Fruit fly (Drosophila melanogaster) whole organism, adult: Measurements from ENCODE around the gene Iru.
A peak's percentile ranks its signal among the peaks of the same experiment; 100 is the strongest.

ENCODE experiments used
- CG11617 ChIP-seq: fragments of 200-800 bp; sonication (Bioruptor generic); optimal IDR thresholded peaks from 2 replicates; lab custom pipeline; 2017; ENCODE audit warnings: mild to moderate bottlenecking, missing biosample characterization, missing genetic modification reagents, missing genetic modification characterization
- CG12768 ChIP-seq: fragments of 200-800 bp; sonication (Bioruptor generic); optimal IDR thresholded peaks from 2 replicates; lab custom pipeline; 2017; ENCODE audit warnings: missing biosample characterization, missing genetic modification characterization, mild to moderate bottlenecking, moderate library complexity, missing genetic modification reagents
- CG14711 ChIP-seq: fragments of 200-800 bp; sonication (Bioruptor generic); optimal IDR thresholded peaks from 2 replicates; lab custom pipeline; 2018; ENCODE audit warnings: missing biosample characterization, mild to moderate bottlenecking, missing genetic modification characterization, moderate library complexity
- CG1620 ChIP-seq: fragments of 200-800 bp; sonication (Bioruptor generic); optimal IDR thresholded peaks from 2 replicates; lab custom pipeline; 2016; ENCODE audit warnings: missing biosample characterization, missing genetic modification characterization
- CG33017 ChIP-seq: fragments of 200-800 bp; sonication (Bioruptor generic); optimal IDR thresholded peaks from 2 replicates; lab custom pipeline; 2018; ENCODE audit warnings: missing biosample characterization, mild to moderate bottlenecking, missing genetic modification characterization, moderate library complexity
- CG5204 ChIP-seq: fragments of 200-800 bp; sonication (Bioruptor generic); optimal IDR thresholded peaks from 2 replicates; lab custom pipeline; 2016; ENCODE audit warnings: missing biosample characterization, missing genetic modification characterization
- CG7045 ChIP-seq: fragments of 200-800 bp; sonication (Bioruptor generic); optimal IDR thresholded peaks from 2 replicates; lab custom pipeline; 2017; ENCODE audit warnings: missing biosample characterization, mild to moderate bottlenecking, missing genetic modification characterization
- CG7101 ChIP-seq: fragments of 200-800 bp; sonication (Bioruptor generic); optimal IDR thresholded peaks from 2 replicates; lab custom pipeline; 2018; ENCODE audit warnings: missing biosample characterization, mild to moderate bottlenecking, missing genetic modification characterization, moderate library complexity
- Clk ChIP-seq: fragments of 200-800 bp; sonication (Bioruptor generic); optimal IDR thresholded peaks from 2 replicates; lab custom pipeline; 2017; ENCODE audit warnings: missing biosample characterization, missing genetic modification characterization
- Crg-1 ChIP-seq: fragments of 200-800 bp; sonication (Bioruptor generic); optimal IDR thresholded peaks from 2 replicates; lab custom pipeline; 2016; ENCODE audit warnings: missing biosample characterization, missing genetic modification characterization
- Hr96 ChIP-seq: fragments of 200-800 bp; sonication (Bioruptor generic); optimal IDR thresholded peaks from 2 replicates; lab custom pipeline; 2016; ENCODE audit warnings: missing biosample characterization, missing genetic modification characterization
- Mnt ChIP-seq: fragments of 200-800 bp; sonication (Bioruptor generic); optimal IDR thresholded peaks from 2 replicates; lab custom pipeline; 2016; ENCODE audit warnings: missing biosample characterization, mild to moderate bottlenecking, missing genetic modification characterization
- bab1 ChIP-seq: fragments of 200-800 bp; sonication (Bioruptor generic); optimal IDR thresholded peaks from 3 replicates; lab custom pipeline; 2019; ENCODE audit warnings: missing biosample characterization, mild to moderate bottlenecking, missing genetic modification characterization, moderate library complexity
- cic ChIP-seq: fragments of 200-800 bp; sonication (Bioruptor generic); optimal IDR thresholded peaks from 2 replicates; lab custom pipeline; 2017; ENCODE audit warnings: missing biosample characterization, mild to moderate bottlenecking, missing genetic modification characterization, moderate library complexity
- cnc ChIP-seq, 2 experiments: fragments of >200 bp; optimal IDR thresholded peaks; 2 replicates each; lab custom pipeline; 2017
- kay ChIP-seq: fragments of 200-800 bp; sonication (Bioruptor generic); peaks from one replicate; lab custom pipeline; 2016; ENCODE audit warnings: missing biosample characterization, missing genetic modification characterization, borderline replicate concordance
- ovo ChIP-seq: fragments of 200-800 bp; sonication (Bioruptor generic); optimal IDR thresholded peaks from 2 replicates; lab custom pipeline; 2016; ENCODE audit warnings: missing biosample characterization, missing genetic modification characterization
- pad ChIP-seq: fragments of 200-800 bp; sonication (Bioruptor generic); optimal IDR thresholded peaks from 3 replicates; lab custom pipeline; 2017; ENCODE audit warnings: missing biosample characterization, missing genetic modification characterization, mild to moderate bottlenecking, moderate library complexity, missing genetic modification reagents
- tj ChIP-seq: fragments of 200-800 bp; sonication (Bioruptor generic); optimal IDR thresholded peaks from 3 replicates; lab custom pipeline; 2017; ENCODE audit warnings: missing biosample characterization, mild to moderate bottlenecking, missing genetic modification characterization, moderate library complexity
- toe ChIP-seq: fragments of 200-800 bp; sonication (Bioruptor generic); optimal IDR thresholded peaks from 2 replicates; lab custom pipeline; 2016; ENCODE audit warnings: missing biosample characterization, missing genetic modification characterization

Gene Iru

DNA sequence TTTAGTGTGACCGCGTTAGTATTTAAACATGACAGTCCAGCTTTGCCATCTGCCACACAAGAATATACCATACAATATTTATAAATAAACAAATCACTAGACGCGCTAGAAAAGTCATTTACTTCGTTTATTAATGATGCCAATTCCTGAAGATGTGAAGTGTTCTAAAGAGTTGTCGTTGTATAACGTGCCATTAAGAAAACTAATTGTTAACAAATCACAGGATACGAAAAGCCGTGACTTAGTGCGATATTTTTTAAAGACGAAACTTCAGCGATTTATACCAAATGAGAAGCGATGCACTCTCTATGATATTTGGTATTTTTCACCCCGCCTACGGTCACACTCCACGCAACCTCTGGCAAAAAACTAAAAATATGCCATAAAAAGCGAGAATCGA, 33.2 kb downstream of the Iru start, which contains the start of gene neur:
Gene neur, minus strand, starts transcription at position 24 of the 400 bp plus-strand sequence.
- TF ChIP-seq Mnt (GFP tag; lab: Kevin White, UChicago) (peak; percentile 42), CG5204 (GFP tag; lab: Kevin White, UChicago) (no peak), cnc (optimal IDR thresholded peaks at IDR 0.05; lab: Kevin White, UChicago) (no peak), kay (no peak), CG33017 (tag; lab: Kevin White, UChicago) (no peak), bab1 (GFP tag; lab: Kevin White, UChicago) (peak; percentile 69), CG1620 (peak; percentile 51), CG7045 (GFP tag; lab: Kevin White, UChicago) (peak; percentile 39), CG11617 (GFP tag; lab: Kevin White, UChicago) (peak; percentile 14), tj (GFP tag; lab: Kevin White, UChicago) (peak; percentile 34), CG7101 (tag; lab: Kevin White, UChicago) (peak; percentile 3), CG14711 (tag; lab: Kevin White, UChicago) (peak; percentile 7), Clk (GFP tag; lab: Kevin White, UChicago) (no peak), pad (GFP tag; lab: Kevin White, UChicago) (peak; percentile 50), CG12768 (GFP tag; lab: Kevin White, UChicago) (no peak), Hr96 (GFP tag; lab: Kevin White, UChicago) (no peak), cic (GFP tag; lab: Kevin White, UChicago) (peak; percentile 46), Crg-1 (GFP tag; lab: Kevin White, UChicago) (peak; percentile 8), toe (GFP tag; lab: Kevin White, UChicago) (no peak), ovo (peak; percentile 22)

DNA sequence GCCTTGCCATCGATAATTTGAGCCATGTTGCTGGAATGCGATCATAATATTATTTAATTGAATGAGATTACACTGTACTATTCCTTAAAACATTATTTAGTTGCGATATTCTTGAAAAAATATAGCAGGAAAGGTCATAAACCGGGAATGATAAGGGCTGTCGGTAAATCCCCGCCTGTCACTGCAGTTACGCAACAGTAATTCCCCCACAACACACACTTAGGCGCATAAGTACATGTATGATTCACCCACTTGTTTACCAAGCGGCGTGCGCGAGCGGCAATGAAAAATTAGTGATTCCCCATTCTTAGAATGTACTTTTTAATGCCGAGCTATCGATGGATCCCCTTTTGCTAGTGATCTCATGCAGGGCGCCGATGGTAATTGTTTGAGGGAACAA, 37.4 kb downstream of the Iru start:
- peak; percentile 97 for TF ChIP-seq kay
- TF ChIP-seq ovo, result no peak
- peak; percentile 70 for TF ChIP-seq cic (GFP tag; lab: Kevin White, UChicago)
- peak; percentile 31 for TF ChIP-seq Mnt (GFP tag; lab: Kevin White, UChicago)

DNA sequence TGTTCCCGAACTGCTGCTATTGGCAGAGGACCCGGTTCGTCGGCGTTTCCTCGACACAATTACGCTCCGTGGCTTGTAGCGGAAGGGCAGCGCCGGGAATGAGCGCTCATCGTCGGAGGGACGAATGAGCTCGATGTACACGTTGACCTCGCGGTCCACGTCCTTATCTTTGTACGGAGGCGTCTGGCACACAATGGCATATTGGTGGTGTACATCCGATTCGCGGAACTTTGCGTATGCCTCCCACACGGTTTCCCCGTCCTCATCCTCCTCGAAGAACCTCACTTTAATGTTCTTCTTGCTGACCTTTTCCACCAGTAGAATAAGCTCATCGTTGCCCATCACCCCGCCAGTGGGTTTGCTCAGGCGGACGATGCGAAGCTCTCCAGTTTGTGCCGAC, 39.5 kb downstream of the Iru start:
- no peak for TF ChIP-seq bab1 (GFP tag; lab: Kevin White, UChicago)
- no peak for TF ChIP-seq CG33017 (tag; lab: Kevin White, UChicago)
- TF ChIP-seq cic (GFP tag; lab: Kevin White, UChicago), result no peak
- TF ChIP-seq Crg-1 (GFP tag; lab: Kevin White, UChicago), result no peak
- TF ChIP-seq CG12768 (GFP tag; lab: Kevin White, UChicago), result no peak
- no peak for TF ChIP-seq CG14711 (tag; lab: Kevin White, UChicago)
- TF ChIP-seq Hr96 (GFP tag; lab: Kevin White, UChicago), result no peak
- TF ChIP-seq CG7101 (tag; lab: Kevin White, UChicago), result no peak

DNA sequence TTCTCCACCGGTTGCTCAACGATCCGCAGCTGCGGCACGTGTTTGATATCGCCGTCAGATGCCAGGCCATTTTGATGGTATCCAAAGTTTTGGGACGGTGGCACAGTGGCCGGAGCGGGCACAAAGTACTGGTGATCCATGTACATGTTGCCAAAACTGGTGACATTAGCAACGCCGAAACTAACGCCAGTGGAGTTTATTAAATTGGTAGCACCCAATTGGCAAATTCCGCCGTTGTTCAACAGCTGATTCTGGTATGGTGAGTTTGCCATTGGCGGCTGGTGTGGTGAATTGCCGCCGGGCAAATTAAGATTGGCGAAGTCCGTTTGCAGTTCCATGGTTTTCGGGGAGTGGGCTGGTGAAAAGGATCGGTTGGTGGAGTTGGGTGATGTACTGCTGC, 40.7 kb downstream of the Iru start:
- TF ChIP-seq bab1 (GFP tag; lab: Kevin White, UChicago) (peak; percentile 1), tj (GFP tag; lab: Kevin White, UChicago) (no peak)

DNA sequence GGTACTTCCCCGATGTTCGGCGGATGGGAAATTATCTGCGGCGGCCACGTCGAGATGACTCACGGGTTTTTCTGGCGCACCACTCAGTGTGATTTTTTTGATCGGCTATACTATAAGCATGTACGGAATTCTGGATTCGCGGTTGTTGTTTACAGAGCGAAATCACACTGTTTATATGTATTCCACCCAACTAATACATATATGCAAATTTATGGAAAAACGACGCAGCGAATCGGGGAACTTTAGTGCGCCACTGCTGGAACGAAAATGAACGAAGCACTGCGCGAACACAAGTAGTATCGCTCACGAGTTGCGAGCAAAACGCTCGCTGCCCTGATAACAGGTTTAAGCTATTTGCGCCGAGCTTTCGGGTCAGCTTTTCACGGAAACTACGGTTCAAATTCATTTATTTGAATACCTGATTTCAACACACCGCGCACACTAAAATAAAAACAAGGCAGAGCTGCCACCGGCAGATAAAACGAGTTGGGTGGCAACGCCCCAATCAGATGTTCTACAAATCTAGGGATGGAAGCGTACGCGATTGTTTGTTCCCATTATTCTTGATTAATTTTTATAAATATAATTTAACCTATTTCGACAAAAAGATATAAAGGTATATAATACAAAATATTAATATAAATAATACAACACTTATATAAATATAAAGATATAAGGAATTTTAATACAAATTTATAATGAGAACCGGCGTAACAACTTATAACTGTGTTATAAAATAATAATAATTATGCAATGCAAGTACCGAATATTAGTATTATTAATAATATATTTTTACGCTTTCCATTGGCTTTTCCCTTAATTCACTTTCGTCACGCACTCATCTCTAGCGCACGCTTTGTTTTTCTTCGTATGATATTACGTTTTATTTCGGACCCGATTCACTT, 41.6 kb downstream of the Iru start, which contains the start of gene Rel:
Gene Rel, minus strand, starts transcription at position 417 of the 905 bp plus-strand sequence.
- TF ChIP-seq bab1 (GFP tag; lab: Kevin White, UChicago), result peak; percentile 76
- TF ChIP-seq Mnt (GFP tag; lab: Kevin White, UChicago), result peak; percentile 92
- no peak for TF ChIP-seq Hr96 (GFP tag; lab: Kevin White, UChicago)
- TF ChIP-seq Clk (GFP tag; lab: Kevin White, UChicago), result peak; percentile 8
- TF ChIP-seq CG1620, result no peak
- TF ChIP-seq CG11617 (GFP tag; lab: Kevin White, UChicago), result peak; percentile 72
- peak in 1 of 2 experiments; percentile 13 for TF ChIP-seq cnc (optimal IDR thresholded peaks at IDR 0.05; lab: Kevin White, UChicago)
- TF ChIP-seq CG7101 (tag; lab: Kevin White, UChicago), result peak; percentile 78
- peak; percentile 63 for TF ChIP-seq CG12768 (GFP tag; lab: Kevin White, UChicago)
- peak; percentile 64 for TF ChIP-seq CG33017 (tag; lab: Kevin White, UChicago)
- TF ChIP-seq tj (GFP tag; lab: Kevin White, UChicago), result no peak
- TF ChIP-seq kay, result peak; percentile 99
- no peak for TF ChIP-seq toe (GFP tag; lab: Kevin White, UChicago)
- TF ChIP-seq Crg-1 (GFP tag; lab: Kevin White, UChicago), result peak; percentile 80
- no peak for TF ChIP-seq CG5204 (GFP tag; lab: Kevin White, UChicago)
- peak; percentile 74 for TF ChIP-seq CG14711 (tag; lab: Kevin White, UChicago)
- no peak for TF ChIP-seq ovo
- TF ChIP-seq pad (GFP tag; lab: Kevin White, UChicago), result peak; percentile 41
- peak; percentile 62 for TF ChIP-seq CG7045 (GFP tag; lab: Kevin White, UChicago)
- peak; percentile 97 for TF ChIP-seq cic (GFP tag; lab: Kevin White, UChicago)
